Worm (Caenorhabditis elegans) whole organism, young adult: ENCODE data around the gene E02C12.6.

ENCODE experiments used
- B0019.2 ChIP-seq: fragments of 200-800 bp; sonication (Bioruptor generic); conservative IDR thresholded peaks from 2 replicates; pipeline ENCODE4 v1.3.6; 2022; ENCODE audit warnings: missing genetic modification reagents, missing genetic modification characterization, missing compliant biosample characterization
- F23B12.7 ChIP-seq: sonication (generic microtip); optimal IDR thresholded peaks from 2 replicates; lab custom pipeline; 2017; ENCODE audit warnings: missing genetic modification characterization, mild to moderate bottlenecking, missing compliant biosample characterization, antibody characterized with exemption, moderate library complexity; ENCODE audit not compliant: insufficient read depth
- F33H1.4 ChIP-seq: fragments of 200-800 bp; sonication (Bioruptor generic); IDR thresholded peaks from 2 replicates; pipeline ENCODE4 v1.3.6; 2022; ENCODE audit warnings: missing genetic modification reagents, missing genetic modification characterization, missing compliant biosample characterization
- F39B2.1 ChIP-seq: fragments of 200-800 bp; sonication (Bioruptor generic); IDR thresholded peaks from 2 replicates; pipeline ENCODE4 v1.3.6; 2022; ENCODE audit warnings: missing genetic modification reagents, missing genetic modification characterization, missing compliant biosample characterization
- K11D2.4 ChIP-seq: fragments of 200-800 bp; sonication (Bioruptor generic); IDR thresholded peaks from 2 replicates; pipeline ENCODE4 v1.3.6; 2022; ENCODE audit warnings: missing genetic modification reagents, missing genetic modification characterization, missing compliant biosample characterization
- K12H6.12 ChIP-seq: fragments of 200-800 bp; sonication (Bioruptor generic); optimal IDR thresholded peaks from 2 replicates; lab custom pipeline; 2018; ENCODE audit warnings: mild to moderate bottlenecking, missing genetic modification characterization, missing compliant biosample characterization
- T26A5.8 ChIP-seq: sonication (generic microtip); optimal IDR thresholded peaks from 2 replicates; lab custom pipeline; 2016; ENCODE audit warnings: missing genetic modification characterization, missing compliant biosample characterization
- ZK185.1 ChIP-seq: sonication (generic microtip); optimal IDR thresholded peaks from 2 replicates; lab custom pipeline; 2016; ENCODE audit warnings: mild to moderate bottlenecking, missing genetic modification characterization, missing compliant biosample characterization; ENCODE audit not compliant: poor library complexity, severe bottlenecking
- aptf-2 ChIP-seq: fragments of 200-800 bp; sonication (Bioruptor generic); conservative IDR thresholded peaks from 2 replicates; pipeline ENCODE4 v1.3.6; 2022; ENCODE audit warnings: missing genetic modification reagents, missing genetic modification characterization, missing compliant biosample characterization
- aptf-3 ChIP-seq: fragments of 200-800 bp; sonication (Bioruptor generic); IDR thresholded peaks from 2 replicates; pipeline ENCODE4 v1.3.6; 2022; ENCODE audit warnings: missing genetic modification characterization, missing compliant biosample characterization
- attf-3 ChIP-seq: fragments of 200-800 bp; sonication (Bioruptor generic); conservative IDR thresholded peaks from 2 replicates; pipeline ENCODE4 v1.3.6; 2022; ENCODE audit warnings: missing genetic modification reagents, missing genetic modification characterization, missing compliant biosample characterization
- bed-1 ChIP-seq: fragments of 200-800 bp; sonication (Bioruptor generic); IDR thresholded peaks from 2 replicates; pipeline ENCODE4 v1.3.6; 2022; ENCODE audit warnings: missing genetic modification reagents, missing genetic modification characterization, missing compliant biosample characterization
- ceh-100 ChIP-seq: fragments of 200-800 bp; sonication (Bioruptor generic); IDR thresholded peaks from 2 replicates; pipeline ENCODE4 v1.3.6; 2022; ENCODE audit warnings: missing genetic modification reagents, missing genetic modification characterization, missing compliant biosample characterization
- ceh-40 ChIP-seq: fragments of 200-800 bp; sonication (Bioruptor generic); IDR thresholded peaks from 2 replicates; pipeline ENCODE4 v1.3.6; 2022; ENCODE audit warnings: missing genetic modification characterization, missing compliant biosample characterization
- ceh-79 ChIP-seq: sonication (generic microtip); optimal IDR thresholded peaks from 2 replicates; lab custom pipeline; 2017; ENCODE audit warnings: mild to moderate bottlenecking, missing genetic modification characterization, missing compliant biosample characterization
- chd-7 ChIP-seq: sonication (generic microtip); optimal IDR thresholded peaks from 2 replicates; lab custom pipeline; 2016; ENCODE audit warnings: mild to moderate bottlenecking, missing genetic modification characterization, moderate library complexity, missing compliant biosample characterization
- dox-1 ChIP-seq: fragments of 200-800 bp; sonication (Bioruptor generic); IDR thresholded peaks from 2 replicates; pipeline ENCODE4 v1.3.6; 2022; ENCODE audit warnings: missing genetic modification reagents, missing genetic modification characterization, missing compliant biosample characterization
- dpl-1 ChIP-seq: fragments of 150-350 bp; optimal IDR thresholded peaks from 2 replicates; lab custom pipeline; 2014; ENCODE audit warnings: missing biosample characterization, missing genetic modification reagents, missing genetic modification characterization
- efl-1 ChIP-seq: fragments of 150-350 bp; optimal IDR thresholded peaks from 2 replicates; lab custom pipeline; 2014; ENCODE audit warnings: missing biosample characterization, missing genetic modification reagents, missing genetic modification characterization
- him-1 ChIP-seq: sonication (generic microtip); optimal IDR thresholded peaks from 2 replicates; lab custom pipeline; 2016; ENCODE audit warnings: missing genotype, missing genetic modification reagents, missing genetic modification characterization, missing compliant biosample characterization
- lin-26 ChIP-seq: fragments of 200-800 bp; sonication (Bioruptor generic); IDR thresholded peaks from 2 replicates; pipeline ENCODE4 v1.3.6; 2022; ENCODE audit warnings: missing genetic modification reagents, missing genetic modification characterization, missing compliant biosample characterization
- lin-35 ChIP-seq, 3 experiments: fragments of 150-350 bp in 2 of 3; sonication (generic microtip) in 1 of 3; optimal IDR thresholded peaks; 2 replicates each; lab custom pipeline; 2014 to 2018; ENCODE audit warnings: missing biosample characterization in 3 of 3, missing genetic modification characterization in 3 of 3, missing genetic modification reagents in 3 of 3
- lin-54 ChIP-seq: fragments of 200-800 bp; sonication (Bioruptor generic); optimal IDR thresholded peaks from 2 replicates; lab custom pipeline; 2018; ENCODE audit warnings: mild to moderate bottlenecking, missing genetic modification characterization, missing compliant biosample characterization
- lsy-27 ChIP-seq: sonication (generic microtip); optimal IDR thresholded peaks from 2 replicates; lab custom pipeline; 2017; ENCODE audit warnings: missing genetic modification characterization, mild to moderate bottlenecking, missing compliant biosample characterization, antibody characterized with exemption, missing genotype, borderline replicate concordance; ENCODE audit not compliant: insufficient read depth
- madf-10 ChIP-seq: sonication (generic microtip); optimal IDR thresholded peaks from 2 replicates; lab custom pipeline; 2016; ENCODE audit warnings: mild to moderate bottlenecking, missing genetic modification characterization, missing compliant biosample characterization
- mcd-1 ChIP-seq: fragments of 200-800 bp; sonication (Bioruptor generic); IDR thresholded peaks from 2 replicates; pipeline ENCODE4 v1.3.6; 2022; ENCODE audit warnings: missing genetic modification reagents, missing genetic modification characterization, missing compliant biosample characterization
- nfyb-1 ChIP-seq: fragments of 200-800 bp; sonication (Bioruptor generic); IDR thresholded peaks from 2 replicates; pipeline ENCODE4 v1.3.6; 2022; ENCODE audit warnings: missing genetic modification reagents, missing genetic modification characterization, missing compliant biosample characterization
- nhr-120 ChIP-seq: fragments of 200-800 bp; sonication (Bioruptor generic); IDR thresholded peaks from 2 replicates; pipeline ENCODE4 v1.3.6; 2022; ENCODE audit warnings: missing genetic modification characterization, missing compliant biosample characterization
- nhr-80 ChIP-seq: sonication (generic microtip); optimal IDR thresholded peaks from 2 replicates; lab custom pipeline; 2016; ENCODE audit warnings: missing genetic modification characterization, missing compliant biosample characterization
- nhr-90 ChIP-seq: sonication (generic microtip); optimal IDR thresholded peaks from 2 replicates; lab custom pipeline; 2016; ENCODE audit warnings: missing genotype, mild to moderate bottlenecking, missing genetic modification characterization, missing compliant biosample characterization
- pha-4 ChIP-seq: fragments of 150-350 bp; sonication (generic microtip); optimal IDR thresholded peaks from 2 replicates; lab custom pipeline; 2014; ENCODE audit warnings: missing biosample characterization, missing genetic modification reagents, missing genetic modification characterization
- somi-1 ChIP-seq: fragments of 200-800 bp; sonication (Bioruptor generic); optimal IDR thresholded peaks from 2 replicates; lab custom pipeline; 2018; ENCODE audit warnings: mild to moderate bottlenecking, missing genetic modification characterization, missing compliant biosample characterization
- sptf-2 ChIP-seq: fragments of 200-800 bp; sonication (Bioruptor generic); optimal IDR thresholded peaks from 2 replicates; lab custom pipeline; 2018; ENCODE audit warnings: mild to moderate bottlenecking, missing genetic modification characterization, missing compliant biosample characterization
- tbx-9 ChIP-seq: sonication (generic microtip); optimal IDR thresholded peaks from 2 replicates; lab custom pipeline; 2016; ENCODE audit warnings: borderline replicate concordance, missing genetic modification characterization, inconsistent platforms, missing compliant biosample characterization
- unc-62 ChIP-seq: fragments of 150-350 bp; optimal IDR thresholded peaks from 2 replicates; lab custom pipeline; 2014; ENCODE audit warnings: missing biosample characterization, missing genetic modification reagents, missing genetic modification characterization
- xnd-1 ChIP-seq: sonication (generic microtip); optimal IDR thresholded peaks from 2 replicates; lab custom pipeline; 2016; ENCODE audit warnings: missing genotype, missing genetic modification reagents, missing genetic modification characterization, missing compliant biosample characterization

E02C12.6 gene

ce11 chrV:9356345-9356744 is 14.5 kb downstream of the E02C12.6 start, which contains the start of gene ttr-49:
ttr-49 (minus strand) TSS chrV:9356515.
- no peak for TF ChIP-seq aptf-2
- no peak for TF ChIP-seq B0019.2 (GFP tag; lab: Robert Waterston, UW)
- no peak for TF ChIP-seq nfyb-1 (GFP tag; lab: Robert Waterston, UW)
- TF ChIP-seq nhr-80 (tag; lab: Kevin White, UChicago), result peak; percentile 51

- TF ChIP-seq bed-1 (GFP tag; lab: Robert Waterston, UW) (no peak), nhr-120 (GFP tag; lab: Robert Waterston, UW) (no peak), dox-1 (GFP tag; lab: Robert Waterston, UW) (no peak), xnd-1 (no peak), lin-26 (GFP tag; lab: Robert Waterston, UW) (no peak), chd-7 (tag; lab: Kevin White, UChicago) (no peak)
Measured at ce11 chrV:9355371-9355770, 15.5 kb downstream of the E02C12.6 start, which contains the start of gene ttr-40. ttr-40 (minus strand) TSS chrV:9355471.

DNA sequence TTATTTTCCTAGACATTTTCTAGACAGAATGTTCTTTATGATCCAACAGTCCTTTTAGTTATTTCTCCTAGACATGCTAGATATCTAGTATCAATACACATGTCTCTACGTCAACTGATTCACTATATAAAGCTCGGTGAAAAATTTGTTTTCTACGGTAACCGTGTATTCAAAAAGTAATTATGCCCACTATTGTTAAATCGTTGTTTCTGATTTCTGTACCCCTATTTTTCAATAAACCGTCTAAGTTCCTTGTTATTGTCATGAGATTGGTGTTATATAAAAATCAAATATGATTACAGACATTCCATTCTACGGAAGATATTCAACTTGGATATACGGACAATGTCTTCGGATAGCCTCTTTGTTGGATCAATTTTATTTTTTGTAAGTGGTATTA is 17.9 kb downstream of the E02C12.6 start, which contains the start of gene srx-46:
TSS of gene srx-46 (plus strand) at position 301 of the 400 bp plus-strand sequence.
- TF ChIP-seq K12H6.12 (tag; lab: Kevin White, UChicago), result no peak
- TF ChIP-seq xnd-1, result no peak
- no peak for TF ChIP-seq unc-62 (GFP tag; lab: Kevin White, UChicago)

ce11 chrV:9349687-9350086 is 21.2 kb downstream of the E02C12.6 start, which contains the start of gene srx-47:
srx-47 (plus strand) TSS chrV:9349987.
- no peak for TF ChIP-seq pha-4
- TF ChIP-seq mcd-1 (GFP tag; lab: Robert Waterston, UW), result no peak
- TF ChIP-seq F39B2.1 (GFP tag; lab: Robert Waterston, UW), result no peak
- no peak for TF ChIP-seq ceh-79
- TF ChIP-seq F33H1.4 (GFP tag; lab: Robert Waterston, UW), result no peak
- TF ChIP-seq sptf-2 (GFP tag; lab: Kevin White, UChicago), result no peak
- TF ChIP-seq ZK185.1 (tag; lab: Kevin White, UChicago), result no peak
- no peak for TF ChIP-seq somi-1 (GFP tag; lab: Kevin White, UChicago)
- TF ChIP-seq nhr-90 (tag; lab: Kevin White, UChicago), result no peak
- no peak for TF ChIP-seq T26A5.8 (tag; lab: Kevin White, UChicago)
- no peak for TF ChIP-seq ceh-40 (GFP tag; lab: Robert Waterston, UW)
- no peak for TF ChIP-seq dpl-1 (GFP tag; lab: Kevin White, UChicago)
- TF ChIP-seq F23B12.7 (tag; lab: Kevin White, UChicago), result no peak
- TF ChIP-seq aptf-3 (GFP tag; lab: Robert Waterston, UW), result no peak
- no peak for TF ChIP-seq K11D2.4 (GFP tag; lab: Robert Waterston, UW)
- no peak for TF ChIP-seq tbx-9 (tag; lab: Kevin White, UChicago)

- TF ChIP-seq ceh-100 (no peak), lsy-27 (tag; lab: Kevin White, UChicago) (no peak), lin-35 (GFP tag; optimal IDR thresholded peaks at IDR 0.05; lab: Kevin White, UChicago) (peak in 1 of 3 experiments; percentile 85), nfyb-1 (GFP tag; lab: Robert Waterston, UW) (no peak), madf-10 (tag; lab: Kevin White, UChicago) (no peak), him-1 (peak; percentile 36), dpl-1 (GFP tag; lab: Kevin White, UChicago) (peak; percentile 26), attf-3 (GFP tag; lab: Robert Waterston, UW) (peak; percentile 93), lin-54 (peak; percentile 87), efl-1 (GFP tag; lab: Kevin White, UChicago) (peak; percentile 68)
- TF ChIP-seq, all 124 proteins: peak for 6
Measured at ce11 chrV:9346804-9347203, 24.1 kb downstream of the E02C12.6 start, which contains the start of the genes K07B1.7 and try-5. K07B1.7 (minus strand) TSS chrV:9346962. try-5 (plus strand) TSS chrV:9347044.
